Worm (Caenorhabditis elegans) whole organism, L3 larva: Measurements from ENCODE around the gene C29E4.13.
A peak's percentile ranks its signal among the peaks of the same experiment; 100 is the strongest.
"Not testable (repeated sequence)": the region's sequence is repeated elsewhere in the genome, so short reads cannot be mapped to it uniquely, and the experiment has no call there.

Experiments used
- ZK546.5 ChIP-seq: sonication (generic microtip); optimal IDR thresholded peaks from 2 replicates; lab custom pipeline; 2017; ENCODE audit warnings: missing biosample characterization, missing genetic modification characterization
- aly-2 ChIP-seq: fragments of 150-350 bp; optimal IDR thresholded peaks from 2 replicates; lab custom pipeline; 2014; ENCODE audit warnings: missing biosample characterization, missing genetic modification characterization
- ama-1 ChIP-seq: fragments of 150-350 bp; optimal IDR thresholded peaks from 2 replicates; lab custom pipeline; 2018
- ceh-16 ChIP-seq: sonication (generic microtip); optimal IDR thresholded peaks from 2 replicates; lab custom pipeline; 2017; ENCODE audit warnings: missing biosample characterization, missing genetic modification characterization
- ceh-82 ChIP-seq: fragments of 150-350 bp; optimal IDR thresholded peaks from 2 replicates; lab custom pipeline; 2014; ENCODE audit warnings: missing biosample characterization, missing genetic modification characterization
- daf-12 ChIP-seq: fragments of 150-350 bp; optimal IDR thresholded peaks from 2 replicates; lab custom pipeline; 2014; ENCODE audit warnings: missing biosample characterization, missing genetic modification reagents, missing genetic modification characterization
- egl-5 ChIP-seq: fragments of 150-350 bp; optimal IDR thresholded peaks from 2 replicates; lab custom pipeline; 2017; ENCODE audit warnings: missing biosample characterization, missing genetic modification reagents, missing genetic modification characterization, inconsistent platforms
- elt-1 ChIP-seq: fragments of 150-350 bp; optimal IDR thresholded peaks from 2 replicates; lab custom pipeline; 2014; ENCODE audit warnings: missing biosample characterization, missing genetic modification characterization
- elt-3 ChIP-seq, 3 experiments: fragments of 150-350 bp in 1 of 3; sonication (generic microtip) in 2 of 3; optimal IDR thresholded peaks; 2 replicates in 2 of 3; 4 replicates in 1 of 3; lab custom pipeline; 2014 to 2017; ENCODE audit warnings: missing biosample characterization in 3 of 3, missing genetic modification characterization in 3 of 3
- eor-1 ChIP-seq, 2 experiments: fragments of 150-350 bp; optimal IDR thresholded peaks; 2 replicates each; lab custom pipeline; 2014 to 2018; ENCODE audit warnings: missing biosample characterization in 2 of 2, missing genetic modification characterization in 2 of 2
- fkh-10 ChIP-seq: sonication (generic microtip); optimal IDR thresholded peaks from 2 replicates; lab custom pipeline; 2017; ENCODE audit warnings: missing biosample characterization, missing genetic modification reagents, missing genetic modification characterization
- jun-1 ChIP-seq: fragments of 150-350 bp; optimal IDR thresholded peaks from 2 replicates; lab custom pipeline; 2014; ENCODE audit warnings: missing biosample characterization, missing genetic modification reagents, missing genetic modification characterization
- lin-15B ChIP-seq: fragments of 150-350 bp; optimal IDR thresholded peaks from 2 replicates; lab custom pipeline; 2014; ENCODE audit warnings: missing biosample characterization, missing genetic modification characterization
- lsy-12 ChIP-seq: sonication (generic microtip); optimal IDR thresholded peaks from 2 replicates; lab custom pipeline; 2016; ENCODE audit warnings: mild to moderate bottlenecking, missing genetic modification characterization, missing compliant biosample characterization
- mdl-1 ChIP-seq: fragments of 150-350 bp; optimal IDR thresholded peaks from 2 replicates; lab custom pipeline; 2014; ENCODE audit warnings: missing biosample characterization, missing genetic modification characterization
- mml-1 ChIP-seq: fragments of 150-350 bp; sonication (generic microtip); optimal IDR thresholded peaks from 3 replicates; lab custom pipeline; 2014; ENCODE audit warnings: missing biosample characterization, missing genetic modification characterization
- nfya-1 ChIP-seq: sonication (generic microtip); optimal IDR thresholded peaks from 2 replicates; lab custom pipeline; 2017; ENCODE audit warnings: missing genetic modification characterization, mild to moderate bottlenecking, missing compliant biosample characterization, antibody characterized with exemption, moderate library complexity; ENCODE audit not compliant: insufficient read depth
- nhr-11 ChIP-seq: fragments of 150-350 bp; optimal IDR thresholded peaks from 2 replicates; lab custom pipeline; 2014; ENCODE audit warnings: missing biosample characterization, missing genetic modification characterization
- nhr-23 ChIP-seq: fragments of 150-350 bp; optimal IDR thresholded peaks from 2 replicates; lab custom pipeline; 2014; ENCODE audit warnings: missing biosample characterization, missing genetic modification reagents, missing genetic modification characterization
- nhr-28 ChIP-seq: fragments of 150-350 bp; optimal IDR thresholded peaks from 2 replicates; lab custom pipeline; 2014; ENCODE audit warnings: missing biosample characterization, missing genetic modification characterization
- nhr-43 ChIP-seq: sonication (generic microtip); optimal IDR thresholded peaks from 2 replicates; lab custom pipeline; 2016; ENCODE audit warnings: mild to moderate bottlenecking, missing genetic modification characterization, missing compliant biosample characterization; ENCODE audit not compliant: poor library complexity, severe bottlenecking
- nhr-76 ChIP-seq: fragments of 150-350 bp; sonication (generic microtip); optimal IDR thresholded peaks from 5 replicates; lab custom pipeline; 2014; ENCODE audit warnings: missing biosample characterization, missing genetic modification characterization
- nhr-77 ChIP-seq: fragments of 150-350 bp; optimal IDR thresholded peaks from 2 replicates; lab custom pipeline; 2014; ENCODE audit warnings: missing biosample characterization, missing genetic modification characterization
- pha-4 ChIP-seq: fragments of 150-350 bp; optimal IDR thresholded peaks from 2 replicates; lab custom pipeline; 2014; ENCODE audit warnings: missing biosample characterization, missing genetic modification reagents, missing genetic modification characterization
- pqm-1 ChIP-seq: fragments of 150-350 bp; optimal IDR thresholded peaks from 2 replicates; lab custom pipeline; 2017; ENCODE audit warnings: missing biosample characterization, missing genetic modification characterization, inconsistent platforms
- sea-2 ChIP-seq: fragments of 150-350 bp; sonication (generic microtip); optimal IDR thresholded peaks from 4 replicates; lab custom pipeline; 2014; ENCODE audit warnings: missing biosample characterization, missing genetic modification reagents, missing genetic modification characterization
- skn-1 ChIP-seq: fragments of 150-350 bp; optimal IDR thresholded peaks from 2 replicates; lab custom pipeline; 2014; ENCODE audit warnings: missing biosample characterization, missing genetic modification characterization
- tbx-2 ChIP-seq: sonication (generic microtip); optimal IDR thresholded peaks from 2 replicates; lab custom pipeline; 2016; ENCODE audit warnings: mild to moderate bottlenecking, missing genetic modification characterization, missing compliant biosample characterization
- unc-62 ChIP-seq: fragments of 150-350 bp; sonication (generic microtip); optimal IDR thresholded peaks from 4 replicates; lab custom pipeline; 2014; ENCODE audit warnings: missing biosample characterization, missing genetic modification reagents, missing genetic modification characterization
- ztf-11 ChIP-seq: fragments of 150-350 bp; optimal IDR thresholded peaks from 2 replicates; lab custom pipeline; 2014; ENCODE audit warnings: missing biosample characterization, missing genetic modification characterization
- ztf-4 ChIP-seq: fragments of 150-350 bp; optimal IDR thresholded peaks from 2 replicates; lab custom pipeline; 2014; ENCODE audit warnings: missing biosample characterization, missing genetic modification characterization

C29E4.13 gene

ce11 chrIII:7972687-7973086 is 44.2 kb upstream of the C29E4.13 start:
- no peak for TF ChIP-seq ama-1
- TF ChIP-seq nhr-28: no peak
- TF ChIP-seq skn-1 (tag; lab: Kevin White, UChicago): no peak
- no peak for TF ChIP-seq jun-1 (tag; lab: Kevin White, UChicago)
- TF ChIP-seq mdl-1: no peak
- no peak for TF ChIP-seq nhr-23 (tag; lab: Kevin White, UChicago)
- TF ChIP-seq nhr-43: no peak
- no peak for TF ChIP-seq aly-2
- no peak for TF ChIP-seq lsy-12
- no peak for TF ChIP-seq elt-3 (tag; optimal IDR thresholded peaks at IDR 0.05; lab: Kevin White, UChicago)
- TF ChIP-seq fkh-10 (GFP tag; lab: Kevin White, UChicago): no peak
- no peak for TF ChIP-seq daf-12 (tag; lab: Kevin White, UChicago)
- TF ChIP-seq, all 47 proteins: peak for 0

ce11 chrIII:7972061-7972460 is 43.5 kb upstream of the C29E4.13 start, which contains the start of gene F54H12.5:
F54H12.5 (minus strand) TSS chrIII:7972161.
- no peak for TF ChIP-seq unc-62 (GFP tag; lab: Kevin White, UChicago)
- TF ChIP-seq ceh-16 (tag; lab: Kevin White, UChicago): no peak

ce11 chrIII:7969121-7969520 is 40.6 kb upstream of the C29E4.13 start, which contains the start of the genes F54H12.8 and F54H12.7:
F54H12.8 (minus strand) TSS chrIII:7969221.
F54H12.7 (plus strand) TSS chrIII:7969349.
- TF ChIP-seq ama-1: no peak
- no peak for TF ChIP-seq ztf-11 (tag; lab: Kevin White, UChicago)
- no peak for TF ChIP-seq nhr-77 (tag; lab: Kevin White, UChicago)
- TF ChIP-seq jun-1 (tag; lab: Kevin White, UChicago): no peak
- no peak for TF ChIP-seq aly-2
- no peak for TF ChIP-seq tbx-2 (tag; lab: Kevin White, UChicago)

ce11 chrIII:7964281-7964680 is 35.8 kb upstream of the C29E4.13 start, which contains the start of gene F54H12.2:
F54H12.2 (plus strand) TSS chrIII:7964581.
- TF ChIP-seq ama-1; ztf-4 (tag; lab: Kevin White, UChicago); nhr-43: not testable (repeated sequence)

- not testable (repeated sequence) for TF ChIP-seq lsy-12; nhr-28; jun-1 (tag; lab: Kevin White, UChicago)
- TF ChIP-seq, all 47 proteins: peak for 0; not testable (repeated sequence) for 47
Observed at ce11 chrIII:7962641-7963040, 34.1 kb upstream of the C29E4.13 start, which contains the start of gene F54H12.4. F54H12.4 (minus strand) TSS chrIII:7962741.

ce11 chrIII:7958922-7959609 is 30.5 kb upstream of the C29E4.13 start, which contains the start of gene F54H12.10:
F54H12.10 (minus strand) TSS chrIII:7958972.
- TF ChIP-seq ceh-82 (tag; lab: Kevin White, UChicago); pqm-1 (tag; lab: Kevin White, UChicago); mml-1: not testable (repeated sequence)

ce11 chrIII:7958085-7958484 is 29.6 kb upstream of the C29E4.13 start, which contains the start of gene C29E4.11:
C29E4.11 (minus strand) TSS chrIII:7958114.
- TF ChIP-seq mml-1: no peak
- TF ChIP-seq pha-4 (tag; lab: Kevin White, UChicago): peak; percentile 66
- TF ChIP-seq lin-15B (tag; lab: Kevin White, UChicago): no peak
- no peak for TF ChIP-seq mdl-1
- no peak for TF ChIP-seq ama-1
- TF ChIP-seq egl-5: no peak
- no peak for TF ChIP-seq eor-1 (tag; optimal IDR thresholded peaks at IDR 0.05; lab: Kevin White, UChicago)
- TF ChIP-seq nhr-43: no peak
- no peak for TF ChIP-seq nhr-77 (tag; lab: Kevin White, UChicago)
- no peak for TF ChIP-seq skn-1 (tag; lab: Kevin White, UChicago)
- peak; percentile 32 for TF ChIP-seq nfya-1 (tag; lab: Kevin White, UChicago)
- TF ChIP-seq nhr-11 (tag; lab: Kevin White, UChicago): no peak
- peak; percentile 30 for TF ChIP-seq nhr-23 (tag; lab: Kevin White, UChicago)
- TF ChIP-seq nhr-76 (tag; lab: Kevin White, UChicago): no peak
- no peak for TF ChIP-seq ZK546.5 (tag; lab: Kevin White, UChicago)
- TF ChIP-seq elt-1 (tag; lab: Kevin White, UChicago): no peak
- no peak for TF ChIP-seq ceh-82 (tag; lab: Kevin White, UChicago)
- no peak for TF ChIP-seq sea-2 (GFP tag; lab: Kevin White, UChicago)
